Worm (Caenorhabditis elegans): ENCODE measurements around the gene asp-4.

- no peak for TF ChIP-seq attf-3 (GFP tag; conservative IDR thresholded peaks at IDR 0.05)
- TF ChIP-seq Y67H2A.10 (GFP tag; conservative IDR thresholded peaks at IDR 0.05): no peak
- no peak for TF ChIP-seq madf-6 (GFP tag; IDR thresholded peaks at IDR 0.05)
- TF ChIP-seq rec-8 (tag; optimal IDR thresholded peaks at IDR 0.05): no peak
- TF ChIP-seq ets-4 (GFP tag; optimal IDR thresholded peaks at IDR 0.05): no peak
- no peak for TF ChIP-seq ceh-58 (GFP tag; IDR thresholded peaks at IDR 0.05)
- TF ChIP-seq lin-40 (tag; optimal IDR thresholded peaks at IDR 0.05): no peak
- TF ChIP-seq K11D2.4 (GFP tag; IDR thresholded peaks at IDR 0.05): no peak
- no peak for TF ChIP-seq nfya-1 (tag; optimal IDR thresholded peaks at IDR 0.05; ENCODE audit: borderline replicate concordance, insufficient read depth)
- no peak for TF ChIP-seq dpl-1 (GFP tag; optimal IDR thresholded peaks at IDR 0.05)
- no peak for TF ChIP-seq Y56A3A.18 (GFP tag; IDR thresholded peaks at IDR 0.05)
- TF ChIP-seq bed-2 (GFP tag; IDR thresholded peaks at IDR 0.05): no peak
These were observed 31.4 kb downstream of the asp-4 start, which contains the start of gene cwp-5 for ce11 chrX:13189861-13190260.

All from whole organism, young adult.